Worm (Caenorhabditis elegans): Measurements from ENCODE around the gene F41G4.13.

Gene F41G4.13

ce11 chrX:16872446-16872962, 37.9 kb upstream of the F41G4.13 start, which contains the start of gene T20F7.1 (continued):
- peak; percentile 73 for TF ChIP-seq dmd-6 (GFP tag; IDR thresholded peaks at IDR 0.05)
- TF ChIP-seq nhr-25 (tag; optimal IDR thresholded peaks at IDR 0.05; ENCODE audit: borderline replicate concordance, insufficient read depth), result no peak
- TF ChIP-seq snpc-4 (tag; optimal IDR thresholded peaks at IDR 0.05), result no peak
- TF ChIP-seq Y75B8A.6 (GFP tag; IDR thresholded peaks at IDR 0.05), result no peak
- no peak for TF ChIP-seq sdz-12 (GFP tag; optimal IDR thresholded peaks at IDR 0.05)
- no peak for TF ChIP-seq spr-3 (GFP tag; optimal IDR thresholded peaks at IDR 0.05)
- peak; percentile 42; the same call in 1 of the 2 replicates for TF ChIP-seq tra-1 (GFP tag; IDR thresholded peaks at IDR 0.05)
- TF ChIP-seq saeg-2 (GFP tag; IDR thresholded peaks at IDR 0.05), result no peak
- no peak for TF ChIP-seq ztf-11 (tag; optimal IDR thresholded peaks at IDR 0.05)
- TF ChIP-seq lin-1 (GFP tag; IDR thresholded peaks at IDR 0.05), result peak; percentile 38; the same call in 1 of the 2 replicates
- no peak for TF ChIP-seq jun-1 (tag; optimal IDR thresholded peaks at IDR 0.05)
- TF ChIP-seq lin-39 (tag; optimal IDR thresholded peaks at IDR 0.05), result no peak
- no peak for TF ChIP-seq zfp-2 (tag; optimal IDR thresholded peaks at IDR 0.05)
- TF ChIP-seq madf-5 (GFP tag; IDR thresholded peaks at IDR 0.05), result no peak
- TF ChIP-seq ces-1 (GFP tag; optimal IDR thresholded peaks at IDR 0.05), result no peak
- no peak for TF ChIP-seq tag-97 (GFP tag; IDR thresholded peaks at IDR 0.05)
- no peak for TF ChIP-seq ceh-82 (tag; optimal IDR thresholded peaks at IDR 0.05)
- TF ChIP-seq R02D3.7 (tag; optimal IDR thresholded peaks at IDR 0.05), result no peak
- TF ChIP-seq aly-2 (tag; optimal IDR thresholded peaks at IDR 0.05), result no peak
- no peak for TF ChIP-seq dmd-8 (GFP tag; IDR thresholded peaks at IDR 0.05)
- TF ChIP-seq snpc-1.2 (GFP tag; IDR thresholded peaks at IDR 0.05), result no peak
- TF ChIP-seq ctbp-1 (GFP tag; IDR thresholded peaks at IDR 0.05), result no peak
- TF ChIP-seq ZK337.2 (GFP tag; IDR thresholded peaks at IDR 0.05), result no peak
- peak; percentile 16 for TF ChIP-seq F37D6.2 (tag; optimal IDR thresholded peaks at IDR 0.05)
- no peak for TF ChIP-seq ama-1 (optimal IDR thresholded peaks at IDR 0.05)
- no peak for TF ChIP-seq ceh-28 (tag; optimal IDR thresholded peaks at IDR 0.05)
- TF ChIP-seq Y5F2A.4 (GFP tag; optimal IDR thresholded peaks at IDR 0.05), result no peak
- no peak for TF ChIP-seq lin-38 (GFP tag; IDR thresholded peaks at IDR 0.05)

DNA sequence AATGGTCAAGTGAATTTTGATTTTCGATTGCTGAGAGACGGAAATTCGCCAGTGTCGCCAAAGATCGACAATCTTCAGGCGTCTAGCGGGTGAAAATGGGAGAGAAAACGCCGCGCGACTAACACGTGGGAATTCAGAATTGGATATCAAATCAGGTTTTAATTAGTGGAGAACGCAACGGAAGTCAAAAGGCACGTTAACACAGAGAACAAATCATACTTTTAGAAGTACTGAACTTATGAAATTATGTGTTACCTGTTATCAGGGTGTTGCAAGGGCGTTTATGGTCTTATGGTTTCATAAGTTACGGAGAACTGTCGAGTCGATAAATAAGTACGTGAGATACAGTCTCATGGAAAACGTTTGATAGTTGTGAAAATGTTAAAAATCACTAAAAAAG, 36.8 kb upstream of the F41G4.13 start:
- TF ChIP-seq ztf-7 (tag; optimal IDR thresholded peaks at IDR 0.05), result no peak
- TF ChIP-seq attf-4 (tag; optimal IDR thresholded peaks at IDR 0.05), result no peak
- no peak for TF ChIP-seq dmd-9 (GFP tag; IDR thresholded peaks at IDR 0.05)
- no peak for TF ChIP-seq zfp-3 (GFP tag; conservative IDR thresholded peaks at IDR 0.05)
- no peak for TF ChIP-seq nhr-48 (tag; optimal IDR thresholded peaks at IDR 0.05)
- TF ChIP-seq egl-27 (tag; optimal IDR thresholded peaks at IDR 0.05), result no peak
- TF ChIP-seq F49E8.2 (tag; optimal IDR thresholded peaks at IDR 0.05; ENCODE audit: borderline replicate concordance), result no peak
- no peak for TF ChIP-seq duxl-1 (tag; optimal IDR thresholded peaks at IDR 0.05; ENCODE audit: poor library complexity)
- no peak for TF ChIP-seq snpc-1.2 (GFP tag; IDR thresholded peaks at IDR 0.05)
- no peak for TF ChIP-seq F10B5.3 (tag; optimal IDR thresholded peaks at IDR 0.05)
- no peak for TF ChIP-seq saeg-2 (GFP tag; IDR thresholded peaks at IDR 0.05)
- TF ChIP-seq dpl-1 (GFP tag; optimal IDR thresholded peaks at IDR 0.05), result no peak
- no peak for TF ChIP-seq R02D3.7 (tag; optimal IDR thresholded peaks at IDR 0.05)
- peak in 1 of 2 experiments; percentile 63 for TF ChIP-seq mdl-1 (tag; optimal IDR thresholded peaks at IDR 0.05)
- no peak for TF ChIP-seq nhr-25 (tag; optimal IDR thresholded peaks at IDR 0.05; ENCODE audit: borderline replicate concordance, insufficient read depth)
- no peak for TF ChIP-seq mes-2 (tag; optimal IDR thresholded peaks at IDR 0.05; ENCODE audit: poor library complexity, severe bottlenecking)
- TF ChIP-seq ceh-82 (tag; optimal IDR thresholded peaks at IDR 0.05), result no peak
- TF ChIP-seq nhr-6 (tag; optimal IDR thresholded peaks at IDR 0.05), result no peak
- TF ChIP-seq egl-43 (GFP tag; IDR thresholded peaks at IDR 0.05), result no peak
- TF ChIP-seq nhr-102 (tag; optimal IDR thresholded peaks at IDR 0.05), result no peak
- no peak for TF ChIP-seq Y105C5A.15 (GFP tag; IDR thresholded peaks at IDR 0.05)
- TF ChIP-seq ceh-28 (tag; optimal IDR thresholded peaks at IDR 0.05), result no peak
- peak in 1 of 2 experiments; percentile 89 for TF ChIP-seq unc-62 (GFP tag; optimal IDR thresholded peaks at IDR 0.05 in 1 of 2)
- TF ChIP-seq unc-62 (tag; optimal IDR thresholded peaks at IDR 0.05), result no peak
- TF ChIP-seq ama-1 (optimal IDR thresholded peaks at IDR 0.05), result no peak
- no peak for TF ChIP-seq zip-11 (GFP tag; IDR thresholded peaks at IDR 0.05)
- TF ChIP-seq nhr-42 (GFP tag; IDR thresholded peaks at IDR 0.05), result no peak
- TF ChIP-seq mxl-3 (GFP tag; optimal IDR thresholded peaks at IDR 0.05), result peak; percentile 97
- TF ChIP-seq lim-7 (GFP tag; IDR thresholded peaks at IDR 0.05), result no peak
- TF ChIP-seq dmd-8 (GFP tag; IDR thresholded peaks at IDR 0.05), result no peak
- no peak for TF ChIP-seq aha-1 (tag)
- TF ChIP-seq sdz-12 (GFP tag; optimal IDR thresholded peaks at IDR 0.05), result no peak
